Worm (Caenorhabditis elegans) whole organism, midembryonic: ENCODE results near the gene F13B12.1.

ENCODE experiments used
- T22C8.4 ChIP-seq: fragments of 200-800 bp; sonication (Bioruptor generic); IDR thresholded peaks from 2 replicates; pipeline ENCODE4 v1.3.6; 2022; ENCODE audit warnings: missing genetic modification characterization, missing compliant biosample characterization
- cog-1 ChIP-seq: sonication (generic microtip); optimal IDR thresholded peaks from 2 replicates; lab custom pipeline; 2016; ENCODE audit warnings: missing genetic modification characterization, missing compliant biosample characterization
- flt-1 ChIP-seq: fragments of 200-800 bp; sonication (Bioruptor generic); IDR thresholded peaks from 2 replicates; pipeline ENCODE4 v1.3.6; 2022; ENCODE audit warnings: missing genetic modification characterization, missing compliant biosample characterization
- klf-2 ChIP-seq: fragments of 200-800 bp; sonication (Bioruptor generic); conservative IDR thresholded peaks from 2 replicates; pipeline ENCODE4 v1.3.6; 2022; ENCODE audit warnings: missing genetic modification reagents, missing genetic modification characterization, missing compliant biosample characterization
- med-1 ChIP-seq: sonication (generic microtip); optimal IDR thresholded peaks from 2 replicates; lab custom pipeline; 2017; ENCODE audit warnings: missing genetic modification characterization, mild to moderate bottlenecking, missing compliant biosample characterization, antibody characterized with exemption, missing genetic modification reagents; ENCODE audit not compliant: insufficient read depth
- ref-1 ChIP-seq: fragments of 200-800 bp; sonication (Bioruptor generic); conservative IDR thresholded peaks from 2 replicates; pipeline ENCODE4 v1.3.6; 2022; ENCODE audit warnings: missing genetic modification reagents, missing genetic modification characterization, missing compliant biosample characterization
- tab-1 ChIP-seq: fragments of 200-800 bp; sonication (Bioruptor generic); IDR thresholded peaks from 2 replicates; pipeline ENCODE4 v1.3.6; 2022; ENCODE audit warnings: missing genetic modification characterization, missing compliant biosample characterization
- ztf-23 ChIP-seq: fragments of 200-800 bp; sonication (Bioruptor generic); IDR thresholded peaks from 2 replicates; pipeline ENCODE4 v1.3.6; 2022; ENCODE audit warnings: missing genetic modification reagents, missing genetic modification characterization, missing compliant biosample characterization
- ztf-29 ChIP-seq: fragments of 200-800 bp; sonication (Bioruptor generic); IDR thresholded peaks from 2 replicates; pipeline ENCODE4 v1.3.6; 2022; ENCODE audit warnings: missing genetic modification reagents, missing genetic modification characterization, missing compliant biosample characterization

F13B12.1 gene

DNA sequence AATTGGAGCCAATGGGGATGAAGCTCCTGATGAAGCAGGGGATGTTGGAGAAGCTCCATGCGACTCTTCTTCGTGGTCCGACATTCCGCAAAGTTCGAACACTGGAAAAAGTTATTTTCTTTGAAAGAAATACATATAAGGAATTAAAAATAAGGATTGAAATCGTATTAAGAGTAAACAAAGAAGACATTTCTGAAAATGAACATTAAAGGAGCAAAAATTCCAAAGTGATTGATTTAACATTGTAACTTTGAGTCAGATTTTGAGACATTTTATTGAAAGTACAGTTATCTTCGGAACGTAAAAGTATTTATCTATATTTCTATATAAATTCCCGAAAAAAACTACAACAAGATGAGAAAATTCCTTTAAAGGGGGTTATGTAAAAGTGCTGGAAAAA is at the start of gene F13B12.1:
TSS of gene F13B12.1 (minus strand) at position 101 of the 400 bp plus-strand sequence.
- TF ChIP-seq ztf-29 (GFP tag; lab: Robert Waterston, UW) (no peak), ztf-23 (GFP tag; lab: Robert Waterston, UW) (no peak), ref-1 (no peak), klf-2 (no peak), tab-1 (GFP tag; lab: Robert Waterston, UW) (no peak), med-1 (GFP tag; lab: Kevin White, UChicago) (no peak), flt-1 (GFP tag; lab: Robert Waterston, UW) (no peak), cog-1 (tag; lab: Kevin White, UChicago) (no peak), T22C8.4 (no peak)

DNA sequence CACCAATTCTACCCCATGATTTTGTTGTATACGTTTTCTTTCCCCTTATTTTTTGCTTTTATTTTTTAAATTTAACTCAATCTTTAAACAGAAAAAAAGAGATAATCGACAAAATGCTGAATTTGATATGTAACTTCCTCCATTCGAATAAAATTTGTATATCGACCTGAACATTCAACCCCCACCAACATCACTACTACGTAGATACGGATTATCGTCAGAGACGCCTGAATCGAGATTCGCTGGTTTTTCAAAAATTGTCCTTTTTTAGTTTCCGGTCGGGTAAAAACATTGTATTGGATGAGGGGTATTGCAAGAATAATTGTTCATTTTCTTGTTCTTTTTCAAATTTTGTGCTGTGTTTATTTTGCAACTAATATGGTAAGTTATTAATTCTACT is 48.0 kb upstream of the F13B12.1 start, which contains the start of gene bgnt-1.1:
TSS of gene bgnt-1.1 (plus strand) at position 301 of the 400 bp plus-strand sequence.
- TF ChIP-seq T22C8.4, result no peak
- no peak for TF ChIP-seq ref-1
- no peak for TF ChIP-seq ztf-29 (GFP tag; lab: Robert Waterston, UW)
- no peak for TF ChIP-seq klf-2
- no peak for TF ChIP-seq flt-1 (GFP tag; lab: Robert Waterston, UW)
- TF ChIP-seq tab-1 (GFP tag; lab: Robert Waterston, UW), result no peak
- TF ChIP-seq ztf-23 (GFP tag; lab: Robert Waterston, UW), result no peak
- no peak for TF ChIP-seq cog-1 (tag; lab: Kevin White, UChicago)
- TF ChIP-seq med-1 (GFP tag; lab: Kevin White, UChicago), result no peak

- no peak for TF ChIP-seq med-1 (GFP tag; lab: Kevin White, UChicago)
These were observed 45.1 kb upstream of the F13B12.1 start, which contains the start of gene ugt-44 for ce11 chrIV:10469494-10469893. ugt-44 (plus strand) TSS chrIV:10469741.

ce11 chrIV:10468662-10469061 is 44.2 kb upstream of the F13B12.1 start:
- TF ChIP-seq cog-1 (tag; lab: Kevin White, UChicago) (no peak), tab-1 (GFP tag; lab: Robert Waterston, UW) (no peak), ref-1 (no peak), med-1 (GFP tag; lab: Kevin White, UChicago) (no peak), ztf-23 (GFP tag; lab: Robert Waterston, UW) (no peak), T22C8.4 (no peak), ztf-29 (GFP tag; lab: Robert Waterston, UW) (no peak), klf-2 (no peak), flt-1 (GFP tag; lab: Robert Waterston, UW) (no peak)

- no peak for TF ChIP-seq T22C8.4
- TF ChIP-seq ref-1, result no peak
- no peak for TF ChIP-seq med-1 (GFP tag; lab: Kevin White, UChicago)
- TF ChIP-seq cog-1 (tag; lab: Kevin White, UChicago), result no peak
- TF ChIP-seq klf-2, result no peak
These were observed 42.9 kb upstream of the F13B12.1 start for ce11 chrIV:10467347-10467746.

DNA sequence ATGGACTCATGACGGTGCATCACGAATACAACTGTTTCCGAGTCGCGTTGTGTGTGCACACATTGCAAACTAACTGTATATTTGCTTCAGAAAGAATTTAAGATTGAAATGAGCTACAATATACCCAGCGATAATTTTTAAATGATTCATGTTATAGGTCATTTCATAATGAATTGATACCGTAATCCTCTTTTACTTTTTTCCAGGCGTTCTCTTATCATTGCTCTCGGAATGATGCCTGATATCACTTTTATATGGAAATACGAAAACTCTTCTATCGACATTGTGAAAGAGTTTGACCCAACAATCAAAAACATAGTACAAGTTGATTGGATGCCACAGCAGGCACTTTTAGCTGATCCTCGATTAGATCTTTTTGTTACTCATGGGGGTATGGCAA is 42.0 kb upstream of the F13B12.1 start:
- no peak for TF ChIP-seq ref-1
- no peak for TF ChIP-seq ztf-23 (GFP tag; lab: Robert Waterston, UW)
- no peak for TF ChIP-seq cog-1 (tag; lab: Kevin White, UChicago)
- TF ChIP-seq klf-2, result no peak
- no peak for TF ChIP-seq tab-1 (GFP tag; lab: Robert Waterston, UW)
- TF ChIP-seq T22C8.4, result no peak
- no peak for TF ChIP-seq med-1 (GFP tag; lab: Kevin White, UChicago)
- no peak for TF ChIP-seq flt-1 (GFP tag; lab: Robert Waterston, UW)
- TF ChIP-seq ztf-29 (GFP tag; lab: Robert Waterston, UW), result no peak

DNA sequence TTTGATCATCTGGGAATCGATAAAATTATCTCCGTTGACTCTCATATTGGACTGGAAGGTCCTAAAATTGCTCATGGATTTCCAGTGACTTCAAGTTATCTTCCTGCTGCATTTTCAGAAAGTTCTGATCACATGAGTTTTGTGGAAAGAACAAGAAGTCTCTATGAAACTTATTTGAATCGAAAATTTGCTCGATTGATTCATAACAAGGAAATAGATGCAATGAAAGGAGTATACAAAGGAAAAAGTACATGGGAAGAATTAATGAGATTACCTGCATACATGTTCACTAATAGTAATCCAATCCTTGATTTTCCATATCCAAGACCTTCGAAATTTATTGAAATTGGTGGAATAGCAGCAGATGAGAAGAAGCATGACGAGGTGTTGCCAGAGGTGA is 41.3 kb upstream of the F13B12.1 start:
- no peak for TF ChIP-seq med-1 (GFP tag; lab: Kevin White, UChicago)

DNA sequence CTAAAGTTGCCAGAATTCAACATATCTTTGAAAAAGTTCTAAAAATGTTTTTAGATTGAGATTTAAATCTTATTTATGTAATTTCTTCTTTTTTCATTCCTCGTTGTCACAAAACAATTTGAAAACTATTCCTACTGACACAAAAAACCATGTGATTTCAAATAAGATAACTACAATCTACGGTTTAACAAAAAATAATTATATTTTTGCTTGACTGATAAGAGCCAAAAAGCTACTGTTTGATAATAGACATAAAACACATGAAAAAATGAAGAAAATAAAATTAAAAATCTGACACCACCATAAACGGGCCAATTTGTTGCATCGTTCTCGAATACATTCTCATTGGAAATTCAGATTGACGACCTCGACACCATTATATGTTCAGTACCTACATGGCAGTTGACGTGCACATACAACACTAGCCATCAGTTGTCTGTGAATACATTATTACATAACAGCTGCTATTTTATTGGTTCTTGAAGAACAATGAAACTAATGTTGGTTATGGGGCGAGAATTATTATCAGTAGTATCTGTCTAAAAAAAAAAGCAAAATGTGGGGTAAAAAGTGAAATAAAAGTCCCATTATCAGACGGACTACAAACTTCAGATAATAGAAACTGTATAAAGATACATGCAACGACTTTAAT is 39.7 kb upstream of the F13B12.1 start, which contains the start of gene ugt-43:
TSS of gene ugt-43 (plus strand) at position 602 of the 652 bp plus-strand sequence.
- TF ChIP-seq ref-1, result no peak
- TF ChIP-seq med-1 (GFP tag; lab: Kevin White, UChicago), result no peak
- no peak for TF ChIP-seq ztf-29 (GFP tag; lab: Robert Waterston, UW)
- TF ChIP-seq flt-1 (GFP tag; lab: Robert Waterston, UW), result no peak
- no peak for TF ChIP-seq T22C8.4
- no peak for TF ChIP-seq cog-1 (tag; lab: Kevin White, UChicago)

- no peak for TF ChIP-seq flt-1 (GFP tag; lab: Robert Waterston, UW)
- no peak for TF ChIP-seq med-1 (GFP tag; lab: Kevin White, UChicago)
- no peak for TF ChIP-seq T22C8.4
- no peak for TF ChIP-seq klf-2
- TF ChIP-seq ztf-23 (GFP tag; lab: Robert Waterston, UW), result no peak
- no peak for TF ChIP-seq ztf-29 (GFP tag; lab: Robert Waterston, UW)
- TF ChIP-seq ref-1, result no peak
- TF ChIP-seq cog-1 (tag; lab: Kevin White, UChicago), result no peak
- no peak for TF ChIP-seq tab-1 (GFP tag; lab: Robert Waterston, UW)
These were observed 38.7 kb upstream of the F13B12.1 start for ce11 chrIV:10463127-10463526.

ce11 chrIV:10462608-10463007 is 38.2 kb upstream of the F13B12.1 start:
- no peak for TF ChIP-seq ztf-29 (GFP tag; lab: Robert Waterston, UW)
- no peak for TF ChIP-seq med-1 (GFP tag; lab: Kevin White, UChicago)
- no peak for TF ChIP-seq tab-1 (GFP tag; lab: Robert Waterston, UW)
- no peak for TF ChIP-seq T22C8.4
- no peak for TF ChIP-seq cog-1 (tag; lab: Kevin White, UChicago)
- TF ChIP-seq ztf-23 (GFP tag; lab: Robert Waterston, UW), result no peak
- TF ChIP-seq ref-1, result no peak
- TF ChIP-seq flt-1 (GFP tag; lab: Robert Waterston, UW), result no peak
- TF ChIP-seq klf-2, result no peak
